Worm (Caenorhabditis elegans) whole organism, L4/young adult: ENCODE results near the gene C04C3.9.

Experiments used
- W03F9.2 ChIP-seq: fragments of 150-350 bp; optimal IDR thresholded peaks from 2 replicates; lab custom pipeline; 2014; ENCODE audit warnings: missing biosample characterization, missing genetic modification characterization
- dao-5 ChIP-seq: sonication (generic microtip); optimal IDR thresholded peaks from 2 replicates; lab custom pipeline; 2016; ENCODE audit warnings: missing genotype, missing genetic modification characterization, moderate library complexity, missing compliant biosample characterization
- him-1 ChIP-seq: sonication (generic microtip); optimal IDR thresholded peaks from 2 replicates; lab custom pipeline; 2016; ENCODE audit warnings: missing genotype, missing genetic modification reagents, missing genetic modification characterization, missing compliant biosample characterization

The C04C3.9 gene

DNA sequence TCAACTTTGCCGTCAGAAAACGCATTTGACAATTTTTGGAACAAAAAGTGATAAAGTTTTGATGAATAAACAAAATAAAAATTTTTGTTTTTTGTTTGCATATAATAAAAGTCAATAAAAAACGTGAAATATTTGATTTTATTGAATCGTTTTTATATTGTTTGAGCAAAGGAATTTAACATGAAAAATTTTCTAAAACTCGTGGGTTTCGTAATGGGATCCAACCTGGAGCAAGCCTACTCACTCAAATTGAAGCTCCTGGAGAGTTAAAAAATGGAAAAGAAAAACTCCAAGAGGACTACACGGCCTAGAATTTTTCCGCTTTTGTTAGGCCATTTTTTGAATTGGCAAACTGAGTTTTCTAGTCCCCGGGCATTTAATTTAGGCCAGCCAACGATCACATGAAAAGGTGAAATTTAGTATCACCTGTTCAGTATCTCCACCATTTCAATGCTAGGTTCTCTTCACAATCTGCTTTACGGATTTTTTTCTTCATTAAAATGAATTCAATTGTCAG lies at the start of gene C04C3.9, which contains the start of gene srz-60:
TSS of gene C04C3.9 (minus strand) at position 101 of the 517 bp plus-strand sequence.
TSS of gene srz-60 (plus strand) at position 467 of the 517 bp plus-strand sequence.
- TF ChIP-seq dao-5 (no peak), W03F9.2 (no peak), him-1 (tag; lab: Kevin White, UChicago) (no peak)

DNA sequence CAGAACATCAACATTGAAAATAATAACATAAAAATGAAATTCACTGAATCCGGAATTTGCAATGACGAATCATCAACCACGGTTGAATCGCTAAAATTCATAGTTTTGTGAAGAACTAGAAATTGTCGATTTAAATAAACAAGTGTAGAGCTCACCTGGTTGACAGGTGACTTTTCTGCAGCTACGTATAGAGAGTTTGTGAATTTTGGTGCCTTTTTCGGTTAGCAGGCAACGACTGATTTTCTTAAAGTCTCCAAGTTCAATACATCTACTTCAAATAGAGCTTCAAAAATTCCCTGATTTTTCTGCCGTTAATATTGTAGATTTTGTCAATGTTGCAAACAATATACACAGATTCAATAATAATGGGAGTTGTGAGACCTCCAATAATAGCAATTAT lies 48.8 kb upstream of the C04C3.9 start, which contains the start of gene srz-69:
TSS of gene srz-69 (minus strand) at position 101 of the 400 bp plus-strand sequence.
- TF ChIP-seq W03F9.2 (no peak), him-1 (tag; lab: Kevin White, UChicago) (no peak), dao-5 (no peak)

DNA sequence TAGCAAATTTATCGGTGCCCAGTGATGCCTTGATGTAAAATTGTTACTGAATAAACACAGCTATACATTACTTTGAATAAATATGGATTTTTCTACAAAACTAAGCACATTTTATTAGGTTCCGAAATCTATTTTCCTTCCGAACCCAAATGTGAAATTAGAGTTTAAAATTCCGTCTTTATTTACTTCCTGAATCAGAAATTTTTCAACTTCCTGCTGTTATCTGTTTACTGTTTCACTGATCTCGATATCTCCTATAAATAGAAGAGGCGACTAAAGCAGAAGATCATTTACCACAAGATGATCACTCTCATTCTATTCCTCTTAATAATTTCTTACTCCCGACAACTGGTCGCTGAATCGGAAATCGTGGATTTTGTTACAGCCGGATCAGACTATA lies 41.4 kb upstream of the C04C3.9 start, which contains the start of gene F58E2.2:
TSS of gene F58E2.2 (plus strand) at position 301 of the 400 bp plus-strand sequence.
- no peak for TF ChIP-seq him-1 (tag; lab: Kevin White, UChicago)
- TF ChIP-seq dao-5 = no peak
- TF ChIP-seq W03F9.2 = no peak

- TF ChIP-seq dao-5 (no peak), him-1 (tag; lab: Kevin White, UChicago) (no peak), W03F9.2 (no peak)
Observed at ce11 chrIV:3467751-3468150, 39.4 kb upstream of the C04C3.9 start.

DNA sequence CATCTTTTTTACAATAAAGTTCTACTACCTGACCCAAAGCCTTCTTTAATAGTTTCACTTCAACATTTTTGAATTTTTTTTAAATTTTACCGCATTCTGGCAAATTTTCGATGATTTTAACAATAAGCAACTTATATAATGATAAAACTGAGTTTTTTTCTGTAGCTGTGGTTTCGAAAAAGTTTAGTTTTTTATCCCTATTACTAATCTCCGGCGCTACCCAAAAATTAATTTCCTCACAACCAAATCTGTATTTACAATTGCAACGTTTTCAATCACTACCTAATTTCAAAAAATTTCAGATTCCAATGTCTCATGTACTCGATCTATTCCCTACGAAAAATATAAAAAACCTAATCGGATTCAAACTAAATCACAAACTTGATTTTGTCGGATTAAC lies 38.8 kb upstream of the C04C3.9 start, which contains the start of gene F58E2.3:
TSS of gene F58E2.3 (plus strand) at position 301 of the 400 bp plus-strand sequence.
- TF ChIP-seq W03F9.2 (no peak), dao-5 (no peak), him-1 (tag; lab: Kevin White, UChicago) (no peak)

- TF ChIP-seq W03F9.2 (no peak), dao-5 (no peak), him-1 (tag; lab: Kevin White, UChicago) (no peak)
Observed at ce11 chrIV:3463254-3463653, 34.9 kb upstream of the C04C3.9 start, which contains the start of gene F58E2.4. Gene F58E2.4 (plus strand): TSS chrIV:3463387.

ce11 chrIV:3453346-3453745 lies 25.0 kb upstream of the C04C3.9 start, which contains the start of gene srz-23:
Gene srz-23 (plus strand): TSS chrIV:3453608.
- TF ChIP-seq him-1 (tag; lab: Kevin White, UChicago) (no peak), W03F9.2 (no peak), dao-5 (no peak)

- no peak for TF ChIP-seq him-1 (tag; lab: Kevin White, UChicago)
Observed at ce11 chrIV:3452516-3452915, 24.2 kb upstream of the C04C3.9 start.

ce11 chrIV:3447350-3447749 lies 19.0 kb upstream of the C04C3.9 start:
- no peak for TF ChIP-seq dao-5
- TF ChIP-seq him-1 (tag; lab: Kevin White, UChicago) = no peak
- no peak for TF ChIP-seq W03F9.2

ce11 chrIV:3444614-3445013 lies 16.3 kb upstream of the C04C3.9 start, which contains the start of gene F58E2.5:
Gene F58E2.5 (plus strand): TSS chrIV:3444914.
- no peak for TF ChIP-seq dao-5
- TF ChIP-seq him-1 (tag; lab: Kevin White, UChicago) = no peak
- no peak for TF ChIP-seq W03F9.2

DNA sequence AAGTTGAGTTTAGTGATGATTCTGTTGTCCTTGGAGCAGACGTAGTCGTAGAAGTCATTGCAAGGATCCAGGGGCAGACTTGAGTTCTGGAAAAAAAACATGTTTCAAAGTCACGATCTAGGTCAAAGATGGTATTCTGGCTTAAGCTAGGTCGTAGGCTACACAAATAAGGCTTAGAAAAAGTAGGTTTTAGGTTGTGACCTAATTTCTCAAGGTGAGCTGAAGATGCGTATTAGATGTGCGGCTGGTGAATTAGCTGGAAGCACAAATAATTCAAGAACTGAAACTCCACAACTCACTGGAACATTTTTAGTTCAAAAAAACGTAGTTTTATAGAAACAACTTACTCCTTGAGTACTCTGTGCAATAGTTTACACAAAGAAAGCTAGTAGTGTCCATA lies 15.8 kb upstream of the C04C3.9 start, which contains the start of gene F09D12.2:
TSS of gene F09D12.2 (minus strand) at position 101 of the 400 bp plus-strand sequence.
- TF ChIP-seq dao-5 (no peak), W03F9.2 (no peak), him-1 (tag; lab: Kevin White, UChicago) (no peak)

- TF ChIP-seq dao-5 (no peak), him-1 (tag; lab: Kevin White, UChicago) (no peak), W03F9.2 (no peak)
Observed at ce11 chrIV:3442513-3442912, 14.2 kb upstream of the C04C3.9 start.

DNA sequence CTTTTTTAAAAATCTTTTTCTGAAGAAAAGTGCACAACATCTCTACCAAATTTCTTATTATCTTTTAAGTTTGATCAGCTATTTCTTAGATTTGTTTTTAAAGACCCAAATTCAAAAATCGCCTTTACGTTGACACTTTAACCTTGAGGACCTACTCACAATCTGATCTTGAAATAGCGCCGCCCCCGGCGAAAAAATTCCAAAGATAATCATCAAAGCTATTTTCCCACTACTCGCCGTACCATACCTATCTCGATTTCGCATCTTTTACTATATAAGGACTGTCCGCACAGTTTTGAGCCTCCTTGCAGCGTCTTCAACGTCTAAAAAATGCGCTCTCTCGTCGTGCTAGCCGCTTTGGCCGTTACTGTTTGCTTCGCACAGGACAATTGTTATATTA lies 12.5 kb upstream of the C04C3.9 start, which contains the start of gene grd-10:
TSS of gene grd-10 (plus strand) at position 208 of the 400 bp plus-strand sequence.
- TF ChIP-seq dao-5 (no peak), W03F9.2 (no peak), him-1 (tag; lab: Kevin White, UChicago) (no peak)

DNA sequence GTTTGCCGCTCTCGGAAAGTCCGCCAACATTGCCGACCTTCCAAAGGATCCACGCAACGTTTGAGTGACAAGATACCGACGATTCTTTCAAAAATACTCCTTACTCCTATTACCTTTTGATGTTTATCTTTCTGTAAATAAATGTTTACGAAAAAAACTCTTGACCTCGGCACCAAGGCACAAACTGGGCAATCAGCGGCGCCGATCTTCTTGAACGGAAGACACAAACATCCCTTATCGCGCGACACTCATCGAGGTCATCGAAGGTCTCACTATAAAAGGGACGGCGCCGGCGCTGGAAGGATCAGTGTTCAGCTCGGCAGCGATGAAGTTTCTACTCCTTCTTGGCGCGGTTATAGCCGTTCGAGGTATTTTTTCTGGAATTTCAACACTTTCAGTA lies 11.0 kb upstream of the C04C3.9 start, which contains the start of gene grd-3:
TSS of gene grd-3 (plus strand) at position 302 of the 400 bp plus-strand sequence.
- no peak for TF ChIP-seq him-1 (tag; lab: Kevin White, UChicago)
- no peak for TF ChIP-seq dao-5
- TF ChIP-seq W03F9.2 = no peak

- TF ChIP-seq W03F9.2 (no peak), dao-5 (no peak), him-1 (tag; lab: Kevin White, UChicago) (no peak)
Observed at ce11 chrIV:3438022-3438421, 9.7 kb upstream of the C04C3.9 start, which contains the start of gene grd-13. Gene grd-13 (plus strand): TSS chrIV:3438312.
